Fruit fly (Drosophila melanogaster) whole organism, prepupa: Measurements from ENCODE around the gene UQCR-Q.

Source experiments
- Blimp-1 ChIP-seq: fragments of 200-800 bp; sonication (Bioruptor generic); optimal IDR thresholded peaks from 3 replicates; lab custom pipeline; 2017; ENCODE audit warnings: missing biosample characterization, missing genetic modification characterization, mild to moderate bottlenecking, moderate library complexity, missing genetic modification reagents
- CG10631 ChIP-seq: fragments of 200-800 bp; sonication (Bioruptor generic); optimal IDR thresholded peaks from 2 replicates; lab custom pipeline; 2016; ENCODE audit warnings: missing biosample characterization, missing genetic modification characterization
- CG10669 ChIP-seq: fragments of 200-800 bp; sonication (Bioruptor generic); optimal IDR thresholded peaks from 3 replicates; lab custom pipeline; 2018; ENCODE audit warnings: missing biosample characterization, mild to moderate bottlenecking, missing genetic modification characterization, moderate library complexity
- CG11294 ChIP-seq: fragments of 200-800 bp; sonication (Bioruptor generic); IDR thresholded peaks from 2 replicates; pipeline ENCODE4 v1.3.6; 2022; ENCODE audit warnings: missing biosample characterization, missing genetic modification characterization
- CG11762 ChIP-seq: fragments of 200-800 bp; sonication (Bioruptor generic); optimal IDR thresholded peaks from 3 replicates; lab custom pipeline; 2016; ENCODE audit warnings: missing biosample characterization, missing genetic modification characterization; ENCODE audit not compliant: insufficient read depth
- CG11902 ChIP-seq: fragments of 200-800 bp; sonication (Bioruptor generic); optimal IDR thresholded peaks from 3 replicates; lab custom pipeline; 2016; ENCODE audit warnings: missing biosample characterization, missing genetic modification characterization
- CG15336 ChIP-seq: fragments of 200-800 bp; sonication (Bioruptor generic); IDR thresholded peaks from 2 replicates; pipeline ENCODE4 v1.3.6; 2022; ENCODE audit warnings: missing biosample characterization, missing genetic modification characterization
- CG1621 ChIP-seq: fragments of 200-800 bp; sonication (Bioruptor generic); optimal IDR thresholded peaks from 3 replicates; lab custom pipeline; 2018; ENCODE audit warnings: missing biosample characterization, mild to moderate bottlenecking, missing genetic modification characterization
- CG16779 ChIP-seq: fragments of 200-800 bp; sonication (Bioruptor generic); optimal IDR thresholded peaks from 3 replicates; lab custom pipeline; 2017; ENCODE audit warnings: missing biosample characterization, mild to moderate bottlenecking, missing genetic modification characterization
- CG31627 ChIP-seq: fragments of 200-800 bp; sonication (Bioruptor generic); optimal IDR thresholded peaks from 3 replicates; lab custom pipeline; 2016; ENCODE audit warnings: missing biosample characterization, missing genetic modification characterization
- CG32006 ChIP-seq: fragments of 200-800 bp; sonication (Bioruptor generic); optimal IDR thresholded peaks from 3 replicates; lab custom pipeline; 2017; ENCODE audit warnings: missing biosample characterization, mild to moderate bottlenecking, missing genetic modification characterization
- CG34406 ChIP-seq: fragments of 200-800 bp; sonication (Bioruptor generic); optimal IDR thresholded peaks from 3 replicates; lab custom pipeline; 2016; ENCODE audit warnings: missing biosample characterization, missing genetic modification characterization
- CG3919 ChIP-seq: fragments of 200-800 bp; sonication (Bioruptor generic); optimal IDR thresholded peaks from 3 replicates; lab custom pipeline; 2016; ENCODE audit warnings: missing biosample characterization, missing genetic modification characterization
- CG4318 ChIP-seq: fragments of 200-800 bp; sonication (Bioruptor generic); optimal IDR thresholded peaks from 3 replicates; lab custom pipeline; 2017; ENCODE audit warnings: missing biosample characterization, mild to moderate bottlenecking, missing genetic modification characterization
- CG6163 ChIP-seq: fragments of 200-800 bp; sonication (Bioruptor generic); IDR thresholded peaks from 3 replicates; pipeline ENCODE4 v1.3.6; 2022; ENCODE audit warnings: missing biosample characterization, missing genetic modification characterization
- CG6276 ChIP-seq: fragments of 200-800 bp; sonication (Bioruptor generic); optimal IDR thresholded peaks from 2 replicates; lab custom pipeline; 2017; ENCODE audit warnings: missing biosample characterization, mild to moderate bottlenecking, missing genetic modification characterization
- CG6808 ChIP-seq: fragments of 200-800 bp; sonication (Bioruptor generic); optimal IDR thresholded peaks from 3 replicates; lab custom pipeline; 2017; ENCODE audit warnings: missing biosample characterization, missing genetic modification characterization, mild to moderate bottlenecking, moderate library complexity, missing genetic modification reagents
- CG6854 ChIP-seq: fragments of 200-800 bp; sonication (Bioruptor generic); optimal IDR thresholded peaks from 2 replicates; lab custom pipeline; 2017; ENCODE audit warnings: missing biosample characterization, mild to moderate bottlenecking, missing genetic modification characterization
- CG7368 ChIP-seq: fragments of 200-800 bp; sonication (Bioruptor generic); optimal IDR thresholded peaks from 3 replicates; lab custom pipeline; 2016; ENCODE audit warnings: missing biosample characterization, missing genetic modification characterization
- CG8632 ChIP-seq: fragments of 200-800 bp; sonication (Bioruptor generic); optimal IDR thresholded peaks from 3 replicates; lab custom pipeline; 2016; ENCODE audit warnings: missing biosample characterization, missing genetic modification characterization
- CG9139 ChIP-seq: fragments of 200-800 bp; sonication (Bioruptor generic); optimal IDR thresholded peaks from 3 replicates; lab custom pipeline; 2017; ENCODE audit warnings: missing biosample characterization, mild to moderate bottlenecking, missing genetic modification characterization
- Eip78C ChIP-seq: fragments of 200-800 bp; sonication (Bioruptor generic); peaks from one replicate; lab custom pipeline; 2016; ENCODE audit warnings: missing biosample characterization, missing genetic modification characterization
- Ets21C ChIP-seq: fragments of 200-800 bp; sonication (Bioruptor generic); optimal IDR thresholded peaks from 3 replicates; lab custom pipeline; 2016; ENCODE audit warnings: missing biosample characterization, missing genetic modification characterization
- Ets96B ChIP-seq: fragments of 200-800 bp; optimal IDR thresholded peaks from 2 replicates; lab custom pipeline; 2019; ENCODE audit warnings: missing biosample characterization, mild to moderate bottlenecking, missing genetic modification characterization, moderate library complexity
- Gug ChIP-seq: fragments of 200-800 bp; sonication (Bioruptor generic); IDR thresholded peaks from 2 replicates; pipeline ENCODE4 v1.3.6; 2022; ENCODE audit warnings: missing biosample characterization, missing genetic modification characterization
- Hr38 ChIP-seq: sonication (Bioruptor generic); optimal IDR thresholded peaks from 2 replicates; lab custom pipeline; 2016; ENCODE audit warnings: missing biosample characterization, missing genetic modification characterization
- Lpt ChIP-seq: fragments of 200-800 bp; sonication (Bioruptor generic); optimal IDR thresholded peaks from 3 replicates; lab custom pipeline; 2016; ENCODE audit warnings: missing biosample characterization, missing genetic modification characterization
- Met ChIP-seq: fragments of 200-800 bp; sonication (Bioruptor generic); optimal IDR thresholded peaks from 3 replicates; lab custom pipeline; 2016; ENCODE audit warnings: missing biosample characterization, missing genetic modification characterization
- OdsH ChIP-seq: fragments of 200-800 bp; sonication (Bioruptor generic); optimal IDR thresholded peaks from 3 replicates; lab custom pipeline; 2016; ENCODE audit warnings: missing biosample characterization, missing genetic modification characterization
- Sox102F ChIP-seq: fragments of 200-800 bp; sonication (Bioruptor generic); optimal IDR thresholded peaks from 2 replicates; lab custom pipeline; 2016; ENCODE audit warnings: missing biosample characterization, mild to moderate bottlenecking, missing genetic modification characterization
- Sox14 ChIP-seq: fragments of 200-800 bp; sonication (Bioruptor generic); optimal IDR thresholded peaks from 3 replicates; lab custom pipeline; 2016; ENCODE audit warnings: missing biosample characterization, missing genetic modification characterization
- Sox15 ChIP-seq: fragments of 200-800 bp; sonication (Bioruptor generic); optimal IDR thresholded peaks from 3 replicates; lab custom pipeline; 2016; ENCODE audit warnings: missing biosample characterization, missing genetic modification characterization
- achi ChIP-seq: fragments of 200-800 bp; sonication (Bioruptor generic); optimal IDR thresholded peaks from 3 replicates; lab custom pipeline; 2016; ENCODE audit warnings: missing biosample characterization, missing genetic modification characterization
- acj6 ChIP-seq: fragments of 200-800 bp; sonication (Bioruptor generic); optimal IDR thresholded peaks from 3 replicates; lab custom pipeline; 2016; ENCODE audit warnings: missing biosample characterization, missing genetic modification characterization
- cyc ChIP-seq: fragments of 200-800 bp; sonication (Bioruptor generic); optimal IDR thresholded peaks from 3 replicates; lab custom pipeline; 2016; ENCODE audit warnings: missing biosample characterization, missing genetic modification characterization
- dac ChIP-seq: fragments of 200-800 bp; sonication (Bioruptor generic); optimal IDR thresholded peaks from 2 replicates; lab custom pipeline; 2017; ENCODE audit warnings: missing biosample characterization, mild to moderate bottlenecking, missing genetic modification characterization
- eg ChIP-seq: fragments of 200-800 bp; sonication (Bioruptor generic); IDR thresholded peaks from 3 replicates; pipeline ENCODE4 v1.3.6; 2022; ENCODE audit warnings: missing biosample characterization, missing genetic modification characterization
- fd59A ChIP-seq: fragments of 200-800 bp; sonication (Bioruptor generic); optimal IDR thresholded peaks from 2 replicates; lab custom pipeline; 2017; ENCODE audit warnings: missing biosample characterization, mild to moderate bottlenecking, missing genetic modification characterization, missing genetic modification reagents
- fd85E ChIP-seq: fragments of 200-800 bp; sonication (Bioruptor generic); optimal IDR thresholded peaks from 3 replicates; lab custom pipeline; 2016; ENCODE audit warnings: missing biosample characterization, missing genetic modification characterization
- fkh ChIP-seq: fragments of 200-800 bp; sonication (Bioruptor generic); optimal IDR thresholded peaks from 3 replicates; lab custom pipeline; 2017; ENCODE audit warnings: missing biosample characterization, mild to moderate bottlenecking, missing genetic modification characterization, moderate library complexity
- lz ChIP-seq: fragments of 200-800 bp; sonication (Bioruptor generic); optimal IDR thresholded peaks from 3 replicates; lab custom pipeline; 2016; ENCODE audit warnings: missing biosample characterization, missing genetic modification characterization
- net ChIP-seq: fragments of 200-800 bp; sonication (Bioruptor generic); optimal IDR thresholded peaks from 3 replicates; lab custom pipeline; 2016; ENCODE audit warnings: missing biosample characterization, missing genetic modification characterization
- pdm3 ChIP-seq: fragments of 200-800 bp; sonication (Bioruptor generic); optimal IDR thresholded peaks from 3 replicates; lab custom pipeline; 2016; ENCODE audit warnings: missing biosample characterization, missing genetic modification characterization
- salr ChIP-seq, 2 experiments: fragments of 200-800 bp; sonication (Bioruptor generic); optimal IDR thresholded peaks; 3 replicates each; lab custom pipeline; 2016 to 2018; ENCODE audit warnings: missing biosample characterization in 2 of 2, missing genetic modification characterization in 2 of 2, mild to moderate bottlenecking in 1 of 2
- ss ChIP-seq, 2 experiments: fragments of 200-800 bp; sonication (Bioruptor generic); optimal IDR thresholded peaks; 2 replicates in 1 of 2; 3 replicates in 1 of 2; lab custom pipeline; 2017 to 2018; ENCODE audit warnings: mild to moderate bottlenecking in 2 of 2, missing biosample characterization in 2 of 2, missing genetic modification characterization in 2 of 2, moderate library complexity in 1 of 2
- svp ChIP-seq: fragments of 200-800 bp; sonication (Bioruptor generic); peaks from one replicate; lab custom pipeline; 2016; ENCODE audit warnings: missing biosample characterization, missing genetic modification characterization
- topi ChIP-seq: fragments of 200-800 bp; sonication (Bioruptor generic); optimal IDR thresholded peaks from 3 replicates; lab custom pipeline; 2016; ENCODE audit warnings: missing biosample characterization, missing genetic modification characterization
- vri ChIP-seq: fragments of 200-800 bp; sonication (Bioruptor generic); optimal IDR thresholded peaks from 3 replicates; lab custom pipeline; 2016; ENCODE audit warnings: missing biosample characterization, mild to moderate bottlenecking, missing genetic modification characterization

Gene UQCR-Q

dm6 chr3L:17513492-17513891 lies 38.9 kb downstream of the UQCR-Q start:
- TF ChIP-seq svp (GFP tag; lab: Kevin White, UChicago) (no peak), Gug (GFP tag; lab: Robert Waterston, UW) (no peak), dac (GFP tag; lab: Kevin White, UChicago) (no peak), CG6854 (GFP tag; lab: Kevin White, UChicago) (peak; percentile 23), CG6163 (GFP tag; lab: Robert Waterston, UW) (no peak)

dm6 chr3L:17513893-17514616 lies 39.5 kb downstream of the UQCR-Q start, which contains the start of the genes U4-U6-60K and CG7564:
TSS of gene U4-U6-60K (minus strand) at chr3L:17513912.
TSS of gene CG7564 (plus strand) at chr3L:17514298.
- TF ChIP-seq Ets96B (tag; lab: Kevin White, UChicago) (peak; percentile 16), CG9139 (GFP tag; lab: Kevin White, UChicago) (no peak), vri (no peak), cyc (GFP tag; lab: Kevin White, UChicago) (peak; percentile 71), CG11294 (0 out of 2 replicates have a peak, but pooled peaks have one; percentile 21), CG3919 (GFP tag; lab: Kevin White, UChicago) (peak; percentile 65), CG8632 (peak; percentile 51), ss (GFP tag; optimal IDR thresholded peaks at IDR 0.05; lab: Kevin White, UChicago) (no peak), CG10631 (GFP tag; lab: Kevin White, UChicago) (no peak), CG11902 (peak; percentile 26), CG11762 (GFP tag; lab: Kevin White, UChicago) (peak; percentile 7), Hr38 (GFP tag; lab: Kevin White, UChicago) (no peak), dac (GFP tag; lab: Kevin White, UChicago) (no peak), svp (GFP tag; lab: Kevin White, UChicago) (peak; percentile 56), Sox102F (GFP tag; lab: Kevin White, UChicago) (no peak), Blimp-1 (GFP tag; lab: Kevin White, UChicago) (no peak), salr (GFP tag; optimal IDR thresholded peaks at IDR 0.05; lab: Kevin White, UChicago) (no peak), Met (no peak), fd59A (peak; percentile 31), Gug (GFP tag; lab: Robert Waterston, UW) (peak; percentile 29; the same call in 1 of the 2 replicates), CG7368 (no peak), CG4318 (GFP tag; lab: Kevin White, UChicago) (no peak), pdm3 (peak; percentile 69), Lpt (GFP tag; lab: Kevin White, UChicago) (peak; percentile 30), CG15336 (GFP tag; lab: Robert Waterston, UW) (no peak), CG31627 (peak; percentile 68), CG34406 (peak; percentile 47), CG1621 (tag; lab: Kevin White, UChicago) (no peak), CG10669 (GFP tag; lab: Kevin White, UChicago) (no peak), CG6276 (GFP tag; lab: Kevin White, UChicago) (no peak), Ets21C (peak; percentile 10), CG32006 (GFP tag; lab: Kevin White, UChicago) (peak; percentile 61), CG16779 (tag; lab: Kevin White, UChicago) (no peak), Eip78C (GFP tag; lab: Kevin White, UChicago) (peak; percentile 78), topi (peak; percentile 75), achi (GFP tag; lab: Kevin White, UChicago) (peak; percentile 59), net (GFP tag; lab: Kevin White, UChicago) (peak; percentile 33), fd85E (peak; percentile 43), lz (GFP tag; lab: Kevin White, UChicago) (peak; percentile 60), CG6854 (GFP tag; lab: Kevin White, UChicago) (no peak), Sox15 (GFP tag; lab: Kevin White, UChicago) (peak; percentile 45), OdsH (GFP tag; lab: Kevin White, UChicago) (peak; percentile 60), CG6163 (GFP tag; lab: Robert Waterston, UW) (0 out of 3 replicates have a peak, but pooled peaks have one; percentile 28), CG6808 (peak; percentile 69), acj6 (peak; percentile 63), eg (GFP tag; lab: Robert Waterston, UW) (no peak; the same call in 2 of the 3 replicates), fkh (GFP tag; lab: Kevin White, UChicago) (no peak), Sox14 (GFP tag; lab: Kevin White, UChicago) (peak; percentile 69)
